Worm (Caenorhabditis elegans) whole organism, L3 larva: Measurements from ENCODE around the gene T07F12.4.

ENCODE experiments used
- ama-1 ChIP-seq: fragments of 150-350 bp; optimal IDR thresholded peaks from 2 replicates; lab custom pipeline; 2018
- ceh-16 ChIP-seq: sonication (generic microtip); optimal IDR thresholded peaks from 2 replicates; lab custom pipeline; 2017; ENCODE audit warnings: missing biosample characterization, missing genetic modification characterization
- egl-27 ChIP-seq: sonication (generic microtip); optimal IDR thresholded peaks from 4 replicates; lab custom pipeline; 2017; ENCODE audit warnings: missing biosample characterization, missing genetic modification reagents, missing genetic modification characterization
- elt-1 ChIP-seq: fragments of 150-350 bp; optimal IDR thresholded peaks from 2 replicates; lab custom pipeline; 2014; ENCODE audit warnings: missing biosample characterization, missing genetic modification characterization
- fkh-10 ChIP-seq: sonication (generic microtip); optimal IDR thresholded peaks from 2 replicates; lab custom pipeline; 2017; ENCODE audit warnings: missing biosample characterization, missing genetic modification reagents, missing genetic modification characterization
- lin-39 ChIP-seq: fragments of 150-350 bp; optimal IDR thresholded peaks from 2 replicates; lab custom pipeline; 2018; ENCODE audit warnings: missing biosample characterization, missing genetic modification reagents, missing genetic modification characterization
- nhr-23 ChIP-seq: fragments of 150-350 bp; optimal IDR thresholded peaks from 2 replicates; lab custom pipeline; 2014; ENCODE audit warnings: missing biosample characterization, missing genetic modification reagents, missing genetic modification characterization
- nhr-25 ChIP-seq: sonication (generic microtip); optimal IDR thresholded peaks from 2 replicates; lab custom pipeline; 2017; ENCODE audit warnings: missing biosample characterization, missing genetic modification characterization
- nhr-76 ChIP-seq: fragments of 150-350 bp; sonication (generic microtip); optimal IDR thresholded peaks from 5 replicates; lab custom pipeline; 2014; ENCODE audit warnings: missing biosample characterization, missing genetic modification characterization
- nhr-77 ChIP-seq: fragments of 150-350 bp; optimal IDR thresholded peaks from 2 replicates; lab custom pipeline; 2014; ENCODE audit warnings: missing biosample characterization, missing genetic modification characterization
- pha-4 ChIP-seq: fragments of 150-350 bp; optimal IDR thresholded peaks from 2 replicates; lab custom pipeline; 2014; ENCODE audit warnings: missing biosample characterization, missing genetic modification reagents, missing genetic modification characterization
- unc-62 ChIP-seq: fragments of 150-350 bp; sonication (generic microtip); optimal IDR thresholded peaks from 4 replicates; lab custom pipeline; 2014; ENCODE audit warnings: missing biosample characterization, missing genetic modification reagents, missing genetic modification characterization

ce11 chrX:4915879-4916278, 15.3 kb upstream of the T07F12.4 start, which contains the start of gene ifa-4:
- TF ChIP-seq nhr-76 (tag; lab: Kevin White, UChicago): no peak
- no peak for TF ChIP-seq unc-62
- no peak for TF ChIP-seq lin-39 (tag; lab: Kevin White, UChicago)
- TF ChIP-seq egl-27 (tag; lab: Kevin White, UChicago): no peak
- TF ChIP-seq nhr-77 (tag; lab: Kevin White, UChicago): no peak
- no peak for TF ChIP-seq elt-1
- no peak for TF ChIP-seq ceh-16 (tag; lab: Kevin White, UChicago)
- TF ChIP-seq nhr-23 (tag; lab: Kevin White, UChicago): no peak
- TF ChIP-seq fkh-10 (GFP tag; lab: Kevin White, UChicago): no peak
- TF ChIP-seq pha-4 (tag; lab: Kevin White, UChicago): no peak
- TF ChIP-seq nhr-25 (tag; lab: Kevin White, UChicago): no peak
- no peak for TF ChIP-seq ama-1 (lab: Kevin White, UChicago)
